Worm (Caenorhabditis elegans) whole organism, mixed stage, embryonic: ENCODE data around the gene R13A1.10.

Experiments
- blmp-1 ChIP-seq: fragments of 150-350 bp; optimal IDR thresholded peaks from 2 replicates; lab custom pipeline; 2014; ENCODE audit warnings: missing biosample characterization, missing genetic modification characterization
- elt-1 ChIP-seq: sonication (generic microtip); optimal IDR thresholded peaks from 2 replicates; lab custom pipeline; 2017; ENCODE audit warnings: missing genetic modification characterization, mild to moderate bottlenecking, missing compliant biosample characterization, antibody characterized with exemption, moderate library complexity, borderline replicate concordance; ENCODE audit not compliant: insufficient read depth
- elt-3 ChIP-seq: fragments of 150-350 bp; optimal IDR thresholded peaks from 2 replicates; lab custom pipeline; 2014; ENCODE audit warnings: missing biosample characterization, missing genetic modification characterization
- hlh-1 ChIP-seq: fragments of 150-350 bp; optimal IDR thresholded peaks from 2 replicates; lab custom pipeline; 2014; ENCODE audit warnings: missing biosample characterization, missing genetic modification reagents, missing genetic modification characterization
- mep-1 ChIP-seq: fragments of 150-350 bp; optimal IDR thresholded peaks from 2 replicates; lab custom pipeline; 2017; ENCODE audit warnings: missing biosample characterization, missing genetic modification reagents, missing genetic modification characterization, inconsistent platforms
- pha-4 ChIP-seq: fragments of 150-350 bp; optimal IDR thresholded peaks from 2 replicates; lab custom pipeline; 2018; ENCODE audit warnings: missing biosample characterization, missing genetic modification reagents, missing genetic modification characterization
- sem-2 ChIP-seq: fragments of 200-800 bp; sonication (Bioruptor generic); optimal IDR thresholded peaks from 2 replicates; lab custom pipeline; 2018; ENCODE audit warnings: mild to moderate bottlenecking, missing genetic modification characterization, missing compliant biosample characterization
- snpc-4 ChIP-seq: fragments of 150-350 bp; optimal IDR thresholded peaks from 2 replicates; lab custom pipeline; 2014; ENCODE audit warnings: missing biosample characterization, missing genetic modification characterization
- sptf-1 ChIP-seq: sonication (generic microtip); optimal IDR thresholded peaks from 2 replicates; lab custom pipeline; 2017; ENCODE audit warnings: mild to moderate bottlenecking, missing genetic modification characterization, moderate library complexity, missing compliant biosample characterization
- unc-39 ChIP-seq: fragments of 150-350 bp; optimal IDR thresholded peaks from 2 replicates; lab custom pipeline; 2014; ENCODE audit warnings: missing biosample characterization, missing genetic modification characterization
- ztf-11 ChIP-seq: fragments of 150-350 bp; optimal IDR thresholded peaks from 2 replicates; lab custom pipeline; 2014; ENCODE audit warnings: missing biosample characterization, missing genetic modification characterization

DNA sequence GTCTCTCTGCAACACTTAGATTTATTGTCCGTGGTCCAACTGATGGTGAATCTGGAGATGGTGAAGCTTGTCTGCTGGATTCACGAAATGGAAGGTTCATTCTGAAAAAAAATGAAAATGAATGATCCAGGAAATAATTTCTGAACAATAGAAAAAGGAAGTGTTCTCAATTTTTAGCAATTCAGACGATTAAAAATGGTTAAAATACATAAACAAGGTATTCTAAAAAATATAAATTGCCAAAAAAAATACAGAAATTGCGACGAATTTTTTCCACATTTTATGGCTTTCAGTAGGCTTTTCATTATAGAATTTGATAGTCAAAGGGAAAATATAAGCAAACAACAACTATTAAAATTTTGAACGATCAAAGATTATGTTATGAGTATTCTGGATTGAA, 36.2 kb upstream of the R13A1.10 start, which contains the start of gene glb-2:
- no peak for TF ChIP-seq blmp-1 (tag; lab: Kevin White, UChicago)
- no peak for TF ChIP-seq sem-2 (GFP tag; lab: Kevin White, UChicago)
- no peak for TF ChIP-seq snpc-4 (tag; lab: Kevin White, UChicago)
- TF ChIP-seq unc-39 (tag; lab: Kevin White, UChicago), result no peak
- no peak for TF ChIP-seq elt-3 (tag; lab: Kevin White, UChicago)
- TF ChIP-seq ztf-11, result no peak
- TF ChIP-seq hlh-1 (tag; lab: Kevin White, UChicago), result no peak
- no peak for TF ChIP-seq pha-4
- TF ChIP-seq mep-1 (tag; lab: Kevin White, UChicago), result no peak
- TF ChIP-seq elt-1 (tag; lab: Kevin White, UChicago), result no peak
- TF ChIP-seq sptf-1 (tag; lab: Kevin White, UChicago), result no peak
